Worm (Caenorhabditis elegans) whole organism, young adult: ENCODE data around the gene F18A11.5.

Experiments used
- ama-1 ChIP-seq, 3 experiments: fragments of 150-350 bp in 1 of 3; sonication (generic microtip) in 2 of 3; optimal IDR thresholded peaks; 2 replicates each; lab custom pipeline; 2014 to 2018; ENCODE audit warnings: missing biosample characterization in 2 of 3, missing genetic modification characterization in 2 of 3, missing genetic modification reagents in 2 of 3
- dox-1 ChIP-seq: fragments of 200-800 bp; sonication (Bioruptor generic); IDR thresholded peaks from 2 replicates; pipeline ENCODE4 v1.3.6; 2022; ENCODE audit warnings: missing genetic modification reagents, missing genetic modification characterization, missing compliant biosample characterization
- gei-17 ChIP-seq: fragments of 200-800 bp; sonication (Bioruptor generic); optimal IDR thresholded peaks from 2 replicates; lab custom pipeline; 2018; ENCODE audit warnings: mild to moderate bottlenecking, missing genetic modification characterization, missing compliant biosample characterization
- hmg-20 ChIP-seq: fragments of 200-800 bp; sonication (Bioruptor generic); IDR thresholded peaks from 2 replicates; pipeline ENCODE4 v1.3.6; 2022; ENCODE audit warnings: missing genetic modification reagents, missing genetic modification characterization, missing compliant biosample characterization
- hrde-1 ChIP-seq: sonication (generic microtip); optimal IDR thresholded peaks from 2 replicates; lab custom pipeline; 2016; ENCODE audit warnings: missing genetic modification characterization, mild to moderate bottlenecking, missing compliant biosample characterization, moderate library complexity, missing genotype, missing genetic modification reagents, borderline replicate concordance
- let-607 ChIP-seq, 2 experiments: fragments of 200-800 bp in 1 of 2; sonication (Bioruptor generic) in 1 of 2; sonication (generic microtip) in 1 of 2; optimal IDR thresholded peaks; 2 replicates each; lab custom pipeline; 2016 to 2018; ENCODE audit warnings: mild to moderate bottlenecking in 2 of 2, missing compliant biosample characterization in 2 of 2, missing genetic modification characterization in 2 of 2, moderate library complexity in 2 of 2, missing genotype in 1 of 2
- nhr-90 ChIP-seq: sonication (generic microtip); optimal IDR thresholded peaks from 2 replicates; lab custom pipeline; 2016; ENCODE audit warnings: missing genotype, mild to moderate bottlenecking, missing genetic modification characterization, missing compliant biosample characterization
- snpc-4 ChIP-seq, 5 experiments: fragments of 150-350 bp in 1 of 5; sonication (generic microtip) in 4 of 5; optimal IDR thresholded peaks; 2 replicates each; lab custom pipeline; 2014 to 2018; ENCODE audit warnings: missing genetic modification characterization in 5 of 5, missing biosample characterization in 3 of 5, antibody characterized with exemption in 2 of 5, mild to moderate bottlenecking in 2 of 5, missing compliant biosample characterization in 2 of 5, missing genotype in 2 of 5, moderate library complexity in 2 of 5, missing genetic modification reagents in 1 of 5
- tlf-1 ChIP-seq: fragments of 200-800 bp; sonication (Bioruptor generic); optimal IDR thresholded peaks from 2 replicates; lab custom pipeline; 2018; ENCODE audit warnings: mild to moderate bottlenecking, missing genetic modification characterization, missing compliant biosample characterization
- unc-62 ChIP-seq: fragments of 150-350 bp; optimal IDR thresholded peaks from 2 replicates; lab custom pipeline; 2014; ENCODE audit warnings: missing biosample characterization, missing genetic modification reagents, missing genetic modification characterization

DNA sequence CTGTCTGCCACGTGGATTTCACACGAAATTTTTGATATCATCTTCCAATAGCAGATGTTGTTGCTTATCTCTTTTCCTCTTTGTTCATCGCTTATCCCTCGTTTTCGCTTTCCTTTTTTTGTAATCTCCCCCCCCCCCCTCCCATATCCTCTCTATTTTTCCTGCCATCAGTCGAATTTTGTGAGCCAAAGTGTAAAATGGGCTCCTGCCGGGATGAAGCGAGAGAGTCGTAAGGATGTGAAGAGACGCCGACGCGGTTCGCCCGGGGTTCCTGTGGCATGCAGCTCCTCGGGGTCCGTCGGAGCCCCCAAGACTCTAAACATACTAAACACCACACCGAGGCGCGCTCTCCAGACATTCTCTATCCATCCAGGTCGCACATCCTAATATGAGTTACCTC lies 42.5 kb upstream of the F18A11.5 start, which contains the start of gene zyx-1:
- no peak for TF ChIP-seq ama-1 (optimal IDR thresholded peaks at IDR 0.05; lab: Kevin White, UChicago)
- no peak for TF ChIP-seq ama-1 (GFP tag; optimal IDR thresholded peaks at IDR 0.05; lab: Kevin White, UChicago)
- TF ChIP-seq tlf-1 (GFP tag; lab: Kevin White, UChicago): no peak
- TF ChIP-seq gei-17: no peak
- no peak for TF ChIP-seq dox-1
- TF ChIP-seq hrde-1 (tag; lab: Kevin White, UChicago): no peak
- no peak for TF ChIP-seq let-607 (tag; optimal IDR thresholded peaks at IDR 0.05; lab: Kevin White, UChicago)
- TF ChIP-seq hmg-20 (GFP tag; lab: Robert Waterston, UW): no peak
- no peak for TF ChIP-seq unc-62
- TF ChIP-seq snpc-4 (GFP tag; optimal IDR thresholded peaks at IDR 0.05; lab: Kevin White, UChicago): no peak
- no peak for TF ChIP-seq snpc-4 (tag; optimal IDR thresholded peaks at IDR 0.05; lab: Kevin White, UChicago)
- TF ChIP-seq nhr-90 (tag; lab: Kevin White, UChicago): no peak
